Worm (Caenorhabditis elegans) whole organism, L4 larva: ENCODE results near the gene Y46H3D.1.

Experiments used
- ZK546.5 ChIP-seq, 2 experiments: sonication (generic microtip); optimal IDR thresholded peaks; 2 replicates each; lab custom pipeline; 2017; ENCODE audit warnings: missing biosample characterization in 2 of 2, missing genetic modification characterization in 2 of 2
- unc-39 ChIP-seq: sonication (generic microtip); optimal IDR thresholded peaks from 2 replicates; lab custom pipeline; 2017; ENCODE audit warnings: missing biosample characterization, missing genetic modification characterization
- ztf-11 ChIP-seq: fragments of 150-350 bp; optimal IDR thresholded peaks from 2 replicates; lab custom pipeline; 2014; ENCODE audit warnings: missing biosample characterization, missing genetic modification characterization

DNA sequence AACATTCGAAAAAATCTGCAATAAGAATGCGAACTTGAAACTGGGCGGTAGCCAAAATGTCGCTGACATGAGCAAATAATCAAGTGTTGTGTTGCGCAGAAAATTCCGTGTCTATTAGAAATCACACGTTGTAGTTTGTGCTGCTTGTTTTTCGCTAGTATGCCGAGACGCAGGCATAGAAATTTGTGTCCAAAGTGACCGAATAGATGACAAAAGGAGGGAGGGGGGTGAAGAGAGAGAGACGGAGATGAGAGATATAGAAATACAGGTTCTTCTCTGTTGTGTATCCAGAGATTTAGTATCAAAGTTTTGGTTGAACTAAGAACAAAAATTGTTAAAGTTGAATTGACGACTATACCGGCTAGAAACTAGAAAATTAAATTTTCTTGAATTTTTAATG, 15.0 kb upstream of the Y46H3D.1 start:
- TF ChIP-seq ZK546.5 (tag; optimal IDR thresholded peaks at IDR 0.05; lab: Kevin White, UChicago) = no peak
- TF ChIP-seq ztf-11 (tag; lab: Kevin White, UChicago) = no peak
- TF ChIP-seq unc-39 (tag; lab: Kevin White, UChicago) = no peak
